Worm (Caenorhabditis elegans) whole organism, late embryonic: ENCODE data around the gene R02F11.1.

Experiments
- K02D7.2 ChIP-seq: sonication (generic microtip); optimal IDR thresholded peaks from 2 replicates; lab custom pipeline; 2017; ENCODE audit warnings: mild to moderate bottlenecking, missing genetic modification characterization, missing compliant biosample characterization
- T23F11.4 ChIP-seq: fragments of 200-800 bp; sonication (Bioruptor generic); optimal IDR thresholded peaks from 2 replicates; lab custom pipeline; 2018; ENCODE audit warnings: mild to moderate bottlenecking, missing genetic modification characterization, missing compliant biosample characterization
- Y22D7AL.16 ChIP-seq: sonication (generic microtip); optimal IDR thresholded peaks from 2 replicates; lab custom pipeline; 2016; ENCODE audit warnings: missing genetic modification characterization, missing compliant biosample characterization
- ahr-1 ChIP-seq: sonication (generic microtip); optimal IDR thresholded peaks from 2 replicates; lab custom pipeline; 2016; ENCODE audit warnings: missing genetic modification characterization, missing compliant biosample characterization
- ceh-18 ChIP-seq: sonication (generic microtip); optimal IDR thresholded peaks from 2 replicates; lab custom pipeline; 2016; ENCODE audit warnings: missing genetic modification characterization, missing compliant biosample characterization
- ceh-2 ChIP-seq: sonication (generic microtip); optimal IDR thresholded peaks from 2 replicates; lab custom pipeline; 2016; ENCODE audit warnings: missing genotype, missing genetic modification characterization, missing compliant biosample characterization
- ceh-22 ChIP-seq: sonication (generic microtip); optimal IDR thresholded peaks from 2 replicates; lab custom pipeline; 2017; ENCODE audit warnings: missing biosample characterization, missing genetic modification characterization
- ceh-34 ChIP-seq: sonication (generic microtip); optimal IDR thresholded peaks from 2 replicates; lab custom pipeline; 2016; ENCODE audit warnings: mild to moderate bottlenecking, missing genetic modification characterization, missing compliant biosample characterization
- ceh-45 ChIP-seq: fragments of 200-800 bp; sonication (Bioruptor generic); IDR thresholded peaks from 2 replicates; pipeline ENCODE4 v1.3.6; 2022; ENCODE audit warnings: missing genetic modification reagents, missing genetic modification characterization, missing compliant biosample characterization
- ceh-48 ChIP-seq: sonication (generic microtip); optimal IDR thresholded peaks from 2 replicates; lab custom pipeline; 2016; ENCODE audit warnings: missing genetic modification characterization, inconsistent platforms, missing compliant biosample characterization
- che-1 ChIP-seq: sonication (generic microtip); optimal IDR thresholded peaks from 2 replicates; lab custom pipeline; 2016; ENCODE audit warnings: mild to moderate bottlenecking, missing genetic modification characterization, missing compliant biosample characterization
- dve-1 ChIP-seq: sonication (generic microtip); optimal IDR thresholded peaks from 2 replicates; lab custom pipeline; 2017; ENCODE audit warnings: antibody characterized with exemption, mild to moderate bottlenecking, missing genetic modification characterization, missing compliant biosample characterization
- eyg-1 ChIP-seq: sonication (generic microtip); optimal IDR thresholded peaks from 2 replicates; lab custom pipeline; 2016; ENCODE audit warnings: missing genotype, missing genetic modification characterization, missing compliant biosample characterization
- gmeb-2 ChIP-seq: sonication (generic microtip); optimal IDR thresholded peaks from 2 replicates; lab custom pipeline; 2016; ENCODE audit warnings: missing genetic modification characterization, inconsistent platforms, missing compliant biosample characterization
- hlh-30 ChIP-seq: sonication (generic microtip); optimal IDR thresholded peaks from 2 replicates; lab custom pipeline; 2017; ENCODE audit warnings: antibody characterized with exemption, missing genetic modification characterization, missing compliant biosample characterization; ENCODE audit not compliant: insufficient read depth
- lim-6 ChIP-seq: sonication (generic microtip); optimal IDR thresholded peaks from 2 replicates; lab custom pipeline; 2016; ENCODE audit warnings: missing genetic modification characterization, missing compliant biosample characterization
- mec-3 ChIP-seq: sonication (generic microtip); optimal IDR thresholded peaks from 2 replicates; lab custom pipeline; 2016; ENCODE audit warnings: borderline replicate concordance, missing genetic modification characterization, missing compliant biosample characterization
- nhr-11 ChIP-seq: fragments of 150-350 bp; optimal IDR thresholded peaks from 2 replicates; lab custom pipeline; 2014; ENCODE audit warnings: missing biosample characterization, missing genetic modification characterization
- nhr-232 ChIP-seq: sonication (generic microtip); optimal IDR thresholded peaks from 2 replicates; lab custom pipeline; 2016; ENCODE audit warnings: missing genetic modification characterization, missing compliant biosample characterization
- npax-4 ChIP-seq: sonication (generic microtip); optimal IDR thresholded peaks from 2 replicates; lab custom pipeline; 2016; ENCODE audit warnings: missing genetic modification characterization, missing compliant biosample characterization
- odd-2 ChIP-seq: sonication (generic microtip); optimal IDR thresholded peaks from 2 replicates; lab custom pipeline; 2017; ENCODE audit warnings: antibody characterized with exemption, mild to moderate bottlenecking, missing genetic modification characterization, missing compliant biosample characterization
- pag-3 ChIP-seq: sonication (generic microtip); optimal IDR thresholded peaks from 2 replicates; lab custom pipeline; 2016; ENCODE audit warnings: missing compliant biosample characterization, missing genetic modification characterization, borderline replicate concordance
- pha-2 ChIP-seq: sonication (generic microtip); optimal IDR thresholded peaks from 2 replicates; lab custom pipeline; 2017; ENCODE audit warnings: mild to moderate bottlenecking, missing genetic modification characterization, missing compliant biosample characterization
- pha-4 ChIP-seq: fragments of 150-350 bp; optimal IDR thresholded peaks from 2 replicates; lab custom pipeline; 2018; ENCODE audit warnings: missing biosample characterization, missing genetic modification reagents, missing genetic modification characterization
- pqm-1 ChIP-seq: sonication (generic microtip); optimal IDR thresholded peaks from 2 replicates; lab custom pipeline; 2016; ENCODE audit warnings: missing genetic modification characterization, missing compliant biosample characterization
- sox-2 ChIP-seq: fragments of 200-800 bp; sonication (Bioruptor generic); IDR thresholded peaks from 2 replicates; pipeline ENCODE4 v1.3.6; 2022; ENCODE audit warnings: missing genetic modification reagents, missing genetic modification characterization, missing compliant biosample characterization
- sox-4 ChIP-seq: sonication (generic microtip); optimal IDR thresholded peaks from 2 replicates; lab custom pipeline; 2017; ENCODE audit warnings: mild to moderate bottlenecking, missing genetic modification characterization, inconsistent platforms, missing compliant biosample characterization
- syd-9 ChIP-seq: sonication (generic microtip); optimal IDR thresholded peaks from 2 replicates; lab custom pipeline; 2016; ENCODE audit warnings: mild to moderate bottlenecking, missing genetic modification characterization, moderate library complexity, missing compliant biosample characterization
- tbx-2 ChIP-seq: sonication (generic microtip); optimal IDR thresholded peaks from 2 replicates; lab custom pipeline; 2016; ENCODE audit warnings: missing genetic modification characterization, missing compliant biosample characterization
- ttx-3 ChIP-seq: sonication (generic microtip); optimal IDR thresholded peaks from 2 replicates; lab custom pipeline; 2016; ENCODE audit warnings: missing genetic modification reagents, missing genetic modification characterization, missing compliant biosample characterization
- unc-42 ChIP-seq: sonication (generic microtip); optimal IDR thresholded peaks from 2 replicates; lab custom pipeline; 2016; ENCODE audit warnings: missing genotype, missing genetic modification characterization, missing compliant biosample characterization
- unc-55 ChIP-seq: sonication (generic microtip); optimal IDR thresholded peaks from 2 replicates; lab custom pipeline; 2017; ENCODE audit warnings: missing biosample characterization, missing genetic modification reagents, missing genetic modification characterization
- ztf-16 ChIP-seq: sonication (generic microtip); optimal IDR thresholded peaks from 2 replicates; lab custom pipeline; 2017; ENCODE audit warnings: missing genetic modification characterization, missing compliant biosample characterization

Gene R02F11.1

ce11 chrV:4791569-4791968 lies 9.3 kb upstream of the R02F11.1 start, which contains the start of gene R02F11.11:
TSS of gene R02F11.11 (plus strand) at chrV:4791869.
- TF ChIP-seq gmeb-2 (tag; lab: Kevin White, UChicago) (no peak), lim-6 (tag; lab: Kevin White, UChicago) (no peak), ahr-1 (no peak), pqm-1 (tag; lab: Kevin White, UChicago) (no peak), ceh-2 (no peak), syd-9 (tag; lab: Kevin White, UChicago) (no peak), sox-4 (no peak), ttx-3 (tag; lab: Kevin White, UChicago) (no peak)

DNA sequence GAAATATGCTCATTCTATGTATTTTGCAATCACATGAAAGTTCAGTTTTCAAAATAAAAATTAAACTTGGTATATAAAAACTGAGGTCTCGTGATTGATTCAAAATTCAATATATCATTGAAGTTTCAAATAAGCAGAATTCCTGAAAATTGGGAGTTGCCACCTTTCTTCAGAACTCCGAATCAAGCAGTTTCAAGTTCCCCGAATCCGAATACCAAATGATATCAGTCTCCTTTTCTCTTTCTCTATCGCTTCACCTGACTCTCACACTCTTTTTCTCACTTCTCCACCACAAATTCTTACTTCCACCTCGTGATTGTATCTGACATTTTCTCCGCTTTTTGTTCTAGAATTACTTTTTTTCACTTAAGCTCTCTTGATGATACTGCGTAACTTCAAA lies 6.6 kb upstream of the R02F11.1 start, which contains the start of gene R02F11.2:
TSS of gene R02F11.2 (plus strand) at position 292 of the 400 bp plus-strand sequence.
- TF ChIP-seq tbx-2 (no peak), dve-1 (tag; lab: Kevin White, UChicago) (no peak), Y22D7AL.16 (tag; lab: Kevin White, UChicago) (no peak), eyg-1 (tag; lab: Kevin White, UChicago) (no peak), nhr-232 (tag; lab: Kevin White, UChicago) (no peak), ceh-45 (GFP tag; lab: Robert Waterston, UW) (no peak), unc-42 (tag; lab: Kevin White, UChicago) (no peak), ttx-3 (tag; lab: Kevin White, UChicago) (no peak), sox-2 (no peak), ceh-18 (no peak), che-1 (no peak), unc-55 (GFP tag; lab: Kevin White, UChicago) (no peak), pha-2 (tag; lab: Kevin White, UChicago) (no peak), T23F11.4 (GFP tag; lab: Kevin White, UChicago) (no peak), odd-2 (tag; lab: Kevin White, UChicago) (no peak), ztf-16 (no peak), K02D7.2 (no peak), npax-4 (no peak), ceh-48 (tag; lab: Kevin White, UChicago) (no peak)
- TF ChIP-seq, all 69 proteins: peak for 0

ce11 chrV:4801943-4802342 lies 1.0 kb downstream of the R02F11.1 start:
- TF ChIP-seq nhr-232 (tag; lab: Kevin White, UChicago), result no peak
- TF ChIP-seq, all 69 proteins: peak for 0

ce11 chrV:4805847-4806246 lies 5.0 kb downstream of the R02F11.1 start, which contains the start of gene R02F11.3:
TSS of gene R02F11.3 (minus strand) at chrV:4805947.
- TF ChIP-seq pag-3 (tag; lab: Kevin White, UChicago) (no peak), ztf-16 (no peak), pha-4 (tag; lab: Kevin White, UChicago) (no peak), pqm-1 (tag; lab: Kevin White, UChicago) (no peak), ceh-22 (tag; lab: Kevin White, UChicago) (no peak), Y22D7AL.16 (tag; lab: Kevin White, UChicago) (no peak), mec-3 (tag; lab: Kevin White, UChicago) (no peak), ceh-34 (tag; lab: Kevin White, UChicago) (no peak), sox-4 (no peak), sox-2 (no peak), npax-4 (no peak), nhr-11 (tag; lab: Kevin White, UChicago) (no peak)

- TF ChIP-seq mec-3 (tag; lab: Kevin White, UChicago), result no peak
- TF ChIP-seq hlh-30 (tag; lab: Kevin White, UChicago), result no peak
- TF ChIP-seq tbx-2, result peak; percentile 3
Observed at ce11 chrV:4806859-4807258, 6.0 kb downstream of the R02F11.1 start.
